Fruit fly (Drosophila melanogaster): ENCODE results near the gene Alms1a.

dm6 chrX:4627160-4627559 is 8.6 kb downstream of the Alms1a start:
- no peak for TF ChIP-seq psq (optimal IDR thresholded peaks at IDR 0.05)
- TF ChIP-seq insv (optimal IDR thresholded peaks at IDR 0.05), result no peak
